Worm (Caenorhabditis elegans): ENCODE results near the gene aakg-1.

Gene aakg-1

ce11 chrIII:12556104-12556503 lies 19.1 kb downstream of the aakg-1 start (continued):
- TF ChIP-seq elt-3 (tag; optimal IDR thresholded peaks at IDR 0.05) = no peak
- no peak for TF ChIP-seq grh-1 (GFP tag; IDR thresholded peaks at IDR 0.05)
- peak; percentile 57; the same call in 1 of the 2 replicates for TF ChIP-seq unc-98 (GFP tag; IDR thresholded peaks at IDR 0.05)
- no peak for TF ChIP-seq ceh-88 (GFP tag; IDR thresholded peaks at IDR 0.05)
- peak; percentile 25 for TF ChIP-seq mef-2 (tag; optimal IDR thresholded peaks at IDR 0.05)
- no peak for TF ChIP-seq aha-1 (tag; optimal IDR thresholded peaks at IDR 0.05)
- no peak for TF ChIP-seq pax-3 (tag; optimal IDR thresholded peaks at IDR 0.05)
- no peak for TF ChIP-seq sptf-1 (tag; optimal IDR thresholded peaks at IDR 0.05)
- TF ChIP-seq dpl-1 (GFP tag; optimal IDR thresholded peaks at IDR 0.05) = peak; percentile 19 to 30 (median 20)
- peak; percentile 23 for TF ChIP-seq fkh-4 (tag; optimal IDR thresholded peaks at IDR 0.05; ENCODE audit: borderline replicate concordance)
- TF ChIP-seq swsn-7 (tag; optimal IDR thresholded peaks at IDR 0.05) = peak; percentile 58
- no peak for TF ChIP-seq C04F5.9 (tag; optimal IDR thresholded peaks at IDR 0.05)
- no peak for TF ChIP-seq ceh-63 (GFP tag; optimal IDR thresholded peaks at IDR 0.05)
- peak; percentile 53 for TF ChIP-seq sup-37 (GFP tag; optimal IDR thresholded peaks at IDR 0.05)
- TF ChIP-seq zip-4 (GFP tag; optimal IDR thresholded peaks at IDR 0.05) = no peak
- TF ChIP-seq mep-1 (tag; optimal IDR thresholded peaks at IDR 0.05) = peak; percentile 28
- peak; percentile 34 for TF ChIP-seq unc-86 (tag; optimal IDR thresholded peaks at IDR 0.05)
- TF ChIP-seq skn-1 (tag; optimal IDR thresholded peaks at IDR 0.05) = no peak
- peak; percentile 62 to 68 for TF ChIP-seq lsy-2 (tag; optimal IDR thresholded peaks at IDR 0.05)
- no peak for TF ChIP-seq fkh-8 (tag; optimal IDR thresholded peaks at IDR 0.05)
- TF ChIP-seq pqm-1 (tag; optimal IDR thresholded peaks at IDR 0.05) = no peak

ce11 chrIII:12551253-12551652 lies 23.9 kb downstream of the aakg-1 start:
- TF ChIP-seq ces-1 (GFP tag; optimal IDR thresholded peaks at IDR 0.05) = no peak
- no peak for TF ChIP-seq zag-1 (tag; optimal IDR thresholded peaks at IDR 0.05)
- no peak for TF ChIP-seq egl-27 (tag; optimal IDR thresholded peaks at IDR 0.05)
- no peak for TF ChIP-seq grh-1 (GFP tag; IDR thresholded peaks at IDR 0.05)
- no peak for TF ChIP-seq ztf-4 (tag; optimal IDR thresholded peaks at IDR 0.05)
- no peak for TF ChIP-seq F16B12.6 (tag; optimal IDR thresholded peaks at IDR 0.05)
- TF ChIP-seq ama-1 (optimal IDR thresholded peaks at IDR 0.05) = no peak
- peak; percentile 31 for TF ChIP-seq nhr-47 (tag; optimal IDR thresholded peaks at IDR 0.05)
- no peak for TF ChIP-seq hlh-4 (tag; optimal IDR thresholded peaks at IDR 0.05)
- no peak for TF ChIP-seq egl-13 (tag; optimal IDR thresholded peaks at IDR 0.05)
- TF ChIP-seq pax-3 (tag; optimal IDR thresholded peaks at IDR 0.05) = no peak
- peak in 5 of 6 experiments; percentile 36 to 94 (median 80) for TF ChIP-seq elt-3 (tag; optimal IDR thresholded peaks at IDR 0.05)
- peak; percentile 58 for TF ChIP-seq snu-23 (GFP tag; optimal IDR thresholded peaks at IDR 0.05)
- no peak for TF ChIP-seq ceh-88 (GFP tag; IDR thresholded peaks at IDR 0.05)
- no peak for TF ChIP-seq nhr-84 (tag; optimal IDR thresholded peaks at IDR 0.05)
- TF ChIP-seq vab-15 (tag; optimal IDR thresholded peaks at IDR 0.05) = no peak
- TF ChIP-seq nhr-19 (GFP tag; conservative IDR thresholded peaks at IDR 0.05) = peak; percentile 86
- TF ChIP-seq ceh-90 (tag; optimal IDR thresholded peaks at IDR 0.05) = no peak
- TF ChIP-seq nhr-237 (tag; optimal IDR thresholded peaks at IDR 0.05) = no peak
- TF ChIP-seq pag-3 (tag; optimal IDR thresholded peaks at IDR 0.05; ENCODE audit: borderline replicate concordance, insufficient read depth) = no peak
- TF ChIP-seq nhr-76 (tag; optimal IDR thresholded peaks at IDR 0.05) = no peak
- TF ChIP-seq pqm-1 (tag; optimal IDR thresholded peaks at IDR 0.05) = no peak
- no peak for TF ChIP-seq mab-9 (GFP tag; IDR thresholded peaks at IDR 0.05)
- no peak for TF ChIP-seq isw-1 (GFP tag; IDR thresholded peaks at IDR 0.05)
- peak; percentile 14 for TF ChIP-seq lin-13 (GFP tag; optimal IDR thresholded peaks at IDR 0.05)
- no peak for TF ChIP-seq alr-1 (tag; optimal IDR thresholded peaks at IDR 0.05; ENCODE audit: borderline replicate concordance)
- TF ChIP-seq mef-2 (tag; optimal IDR thresholded peaks at IDR 0.05) = no peak
- TF ChIP-seq jun-1 (tag; optimal IDR thresholded peaks at IDR 0.05) = no peak
- no peak for TF ChIP-seq irx-1 (tag; optimal IDR thresholded peaks at IDR 0.05)
- no peak for TF ChIP-seq hpl-2 (GFP tag; optimal IDR thresholded peaks at IDR 0.05)
- no peak for TF ChIP-seq unc-130 (tag; optimal IDR thresholded peaks at IDR 0.05)
- TF ChIP-seq Y116A8C.19 (tag; optimal IDR thresholded peaks at IDR 0.05; ENCODE audit: borderline replicate concordance) = no peak
- TF ChIP-seq swsn-7 (tag; optimal IDR thresholded peaks at IDR 0.05) = no peak
- peak; percentile 50 for TF ChIP-seq nhr-90 (tag; optimal IDR thresholded peaks at IDR 0.05; ENCODE audit: poor library complexity)
- no peak for TF ChIP-seq sptf-1 (tag; optimal IDR thresholded peaks at IDR 0.05)
- no peak for TF ChIP-seq fkh-10 (GFP tag; optimal IDR thresholded peaks at IDR 0.05)
- peak in 1 of 2 experiments; percentile 17 for TF ChIP-seq efl-1 (optimal IDR thresholded peaks at IDR 0.05)
- peak in 1 of 2 experiments; percentile 55 for TF ChIP-seq efl-1 (GFP tag; optimal IDR thresholded peaks at IDR 0.05 in 1 of 2)
- peak in 2 of 3 experiments; percentile 6 to 54 for TF ChIP-seq dpl-1 (GFP tag; optimal IDR thresholded peaks at IDR 0.05)

All from whole organism, L1 larva.